Worm (Caenorhabditis elegans) whole organism, L4/young adult: ENCODE data around the gene F49F1.12.
A peak's percentile ranks its signal among the peaks of the same experiment; 100 is the strongest.

Experiments
- W03F9.2 ChIP-seq: fragments of 150-350 bp; optimal IDR thresholded peaks from 2 replicates; lab custom pipeline; 2014; ENCODE audit warnings: missing biosample characterization, missing genetic modification characterization
- dao-5 ChIP-seq: sonication (generic microtip); optimal IDR thresholded peaks from 2 replicates; lab custom pipeline; 2016; ENCODE audit warnings: missing genotype, missing genetic modification characterization, moderate library complexity, missing compliant biosample characterization
- him-1 ChIP-seq: sonication (generic microtip); optimal IDR thresholded peaks from 2 replicates; lab custom pipeline; 2016; ENCODE audit warnings: missing genotype, missing genetic modification reagents, missing genetic modification characterization, missing compliant biosample characterization

DNA sequence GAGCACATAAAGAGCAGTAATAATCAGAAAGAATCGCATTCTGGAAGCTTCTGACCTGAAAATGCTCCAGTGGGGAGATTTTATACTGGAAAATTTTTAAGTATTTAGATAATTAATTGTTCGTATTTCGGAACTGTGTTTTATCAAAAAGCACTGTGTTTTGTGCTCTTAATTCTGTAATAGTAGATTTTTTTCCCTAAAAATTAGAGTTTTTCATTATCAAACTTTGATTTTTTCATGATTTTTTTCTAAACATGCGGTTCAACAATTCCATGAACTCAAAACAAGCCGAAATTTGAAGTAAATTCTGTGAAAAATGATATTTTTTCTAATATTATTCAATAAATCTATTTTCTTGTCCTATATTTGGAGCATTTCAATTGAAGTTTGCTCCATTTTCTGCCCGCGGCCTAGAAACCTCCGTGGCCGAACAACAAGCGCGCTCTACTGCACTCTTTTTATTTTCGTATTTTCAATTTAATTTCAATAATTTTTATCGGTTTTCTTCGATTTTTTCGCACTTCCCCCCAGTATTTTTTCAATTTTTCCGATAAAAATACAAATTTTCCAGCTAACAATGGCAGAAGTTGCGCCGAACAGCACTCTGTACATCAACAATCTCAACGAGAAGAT is 28.8 kb upstream of the F49F1.12 start, which contains the start of the genes K08D10.13 and rnp-2:
- TF ChIP-seq him-1 (tag; lab: Kevin White, UChicago) (no peak), W03F9.2 (tag; lab: Kevin White, UChicago) (peak; percentile 64), dao-5 (tag; lab: Kevin White, UChicago) (no peak)
